Worm (Caenorhabditis elegans) whole organism, young adult: ENCODE results near the gene nmur-1.

Experiments
- F57A8.1 ChIP-seq: fragments of 200-800 bp; sonication (Bioruptor generic); optimal IDR thresholded peaks from 2 replicates; lab custom pipeline; 2018; ENCODE audit warnings: mild to moderate bottlenecking, missing genetic modification characterization, moderate library complexity, missing compliant biosample characterization
- aptf-2 ChIP-seq: fragments of 200-800 bp; sonication (Bioruptor generic); conservative IDR thresholded peaks from 2 replicates; pipeline ENCODE4 v1.3.6; 2022; ENCODE audit warnings: missing genetic modification reagents, missing genetic modification characterization, missing compliant biosample characterization
- lin-54 ChIP-seq: fragments of 200-800 bp; sonication (Bioruptor generic); optimal IDR thresholded peaks from 2 replicates; lab custom pipeline; 2018; ENCODE audit warnings: mild to moderate bottlenecking, missing genetic modification characterization, missing compliant biosample characterization
- lsy-27 ChIP-seq: sonication (generic microtip); optimal IDR thresholded peaks from 2 replicates; lab custom pipeline; 2017; ENCODE audit warnings: missing genetic modification characterization, mild to moderate bottlenecking, missing compliant biosample characterization, antibody characterized with exemption, missing genotype, borderline replicate concordance; ENCODE audit not compliant: insufficient read depth
- snpc-4 ChIP-seq, 5 experiments: fragments of 150-350 bp in 1 of 5; sonication (generic microtip) in 4 of 5; optimal IDR thresholded peaks; 2 replicates each; lab custom pipeline; 2014 to 2018; ENCODE audit warnings: missing genetic modification characterization in 5 of 5, missing biosample characterization in 3 of 5, antibody characterized with exemption in 2 of 5, mild to moderate bottlenecking in 2 of 5, missing compliant biosample characterization in 2 of 5, missing genotype in 2 of 5, moderate library complexity in 2 of 5, missing genetic modification reagents in 1 of 5

ce11 chrX:9014451-9014850, 33.7 kb downstream of the nmur-1 start:
- TF ChIP-seq aptf-2 (GFP tag; lab: Robert Waterston, UW) (no peak), lsy-27 (tag; lab: Kevin White, UChicago) (no peak), lin-54 (GFP tag; lab: Kevin White, UChicago) (no peak), snpc-4 (GFP tag; optimal IDR thresholded peaks at IDR 0.05; lab: Kevin White, UChicago) (no peak), snpc-4 (tag; optimal IDR thresholded peaks at IDR 0.05; lab: Kevin White, UChicago) (no peak), F57A8.1 (no peak)
